Worm (Caenorhabditis elegans) whole organism, midembryonic: Measurements from ENCODE around the gene srh-216.

Experiments used
- cog-1 ChIP-seq: sonication (generic microtip); optimal IDR thresholded peaks from 2 replicates; lab custom pipeline; 2016; ENCODE audit warnings: missing genetic modification characterization, missing compliant biosample characterization
- flt-1 ChIP-seq: fragments of 200-800 bp; sonication (Bioruptor generic); IDR thresholded peaks from 2 replicates; pipeline ENCODE4 v1.3.6; 2022; ENCODE audit warnings: missing genetic modification characterization, missing compliant biosample characterization
- ref-1 ChIP-seq: fragments of 200-800 bp; sonication (Bioruptor generic); conservative IDR thresholded peaks from 2 replicates; pipeline ENCODE4 v1.3.6; 2022; ENCODE audit warnings: missing genetic modification reagents, missing genetic modification characterization, missing compliant biosample characterization
- tab-1 ChIP-seq: fragments of 200-800 bp; sonication (Bioruptor generic); IDR thresholded peaks from 2 replicates; pipeline ENCODE4 v1.3.6; 2022; ENCODE audit warnings: missing genetic modification characterization, missing compliant biosample characterization
- ztf-23 ChIP-seq: fragments of 200-800 bp; sonication (Bioruptor generic); IDR thresholded peaks from 2 replicates; pipeline ENCODE4 v1.3.6; 2022; ENCODE audit warnings: missing genetic modification reagents, missing genetic modification characterization, missing compliant biosample characterization

DNA sequence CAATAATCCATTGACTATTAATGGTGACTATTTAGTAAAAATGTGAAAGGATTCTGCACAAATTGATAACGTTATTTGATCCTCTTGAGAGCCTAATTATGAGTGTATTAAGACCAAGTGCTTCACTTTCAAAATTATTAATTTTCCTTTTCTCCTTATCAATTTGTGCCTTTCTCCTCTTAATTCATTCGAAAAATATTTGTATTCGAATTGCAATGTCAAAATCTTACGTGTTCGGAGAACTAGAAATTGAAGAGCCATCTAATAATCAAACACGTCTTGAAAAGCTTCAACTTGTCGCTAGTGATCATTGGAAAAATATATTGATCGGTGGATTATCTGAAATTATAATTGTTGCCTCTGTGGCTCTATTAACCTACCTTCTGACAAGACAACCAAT, 21.1 kb upstream of the srh-216 start, which contains the start of the genes clec-36 and clec-26:
- TF ChIP-seq ref-1 (GFP tag; lab: Robert Waterston, UW) = no peak
- TF ChIP-seq ztf-23 (GFP tag; lab: Robert Waterston, UW) = no peak
- no peak for TF ChIP-seq cog-1 (tag; lab: Kevin White, UChicago)
- no peak for TF ChIP-seq flt-1
- no peak for TF ChIP-seq tab-1
